Worm (Caenorhabditis elegans) whole organism, mixed stage, embryonic: ENCODE measurements around the gene cyp-33C6.

Experiments
- M03D4.4 ChIP-seq: sonication (generic microtip); optimal IDR thresholded peaks from 2 replicates; lab custom pipeline; 2017; ENCODE audit warnings: mild to moderate bottlenecking, missing genetic modification characterization, missing compliant biosample characterization
- bed-3 ChIP-seq: fragments of 200-800 bp; sonication (Bioruptor generic); optimal IDR thresholded peaks from 3 replicates; lab custom pipeline; 2018; ENCODE audit warnings: mild to moderate bottlenecking, missing genetic modification characterization, moderate library complexity, missing compliant biosample characterization
- ceh-39 ChIP-seq: fragments of 150-350 bp; optimal IDR thresholded peaks from 2 replicates; lab custom pipeline; 2014; ENCODE audit warnings: missing biosample characterization, missing genetic modification characterization
- ceh-43 ChIP-seq: fragments of 200-800 bp; sonication (Bioruptor generic); optimal IDR thresholded peaks from 2 replicates; lab custom pipeline; 2018; ENCODE audit warnings: mild to moderate bottlenecking, missing genetic modification characterization, moderate library complexity, missing compliant biosample characterization
- ceh-83 ChIP-seq: fragments of 200-800 bp; sonication (Bioruptor generic); optimal IDR thresholded peaks from 2 replicates; lab custom pipeline; 2018; ENCODE audit warnings: mild to moderate bottlenecking, missing genetic modification characterization, missing compliant biosample characterization
- ces-1 ChIP-seq: fragments of 150-350 bp; optimal IDR thresholded peaks from 2 replicates; lab custom pipeline; 2014; ENCODE audit warnings: missing biosample characterization, missing genetic modification reagents, missing genetic modification characterization
- cnd-1 ChIP-seq: fragments of 200-800 bp; sonication (Bioruptor generic); optimal IDR thresholded peaks from 2 replicates; lab custom pipeline; 2018; ENCODE audit warnings: mild to moderate bottlenecking, missing genetic modification characterization, missing compliant biosample characterization
- drap-1 ChIP-seq: fragments of 200-800 bp; sonication (Bioruptor generic); optimal IDR thresholded peaks from 3 replicates; lab custom pipeline; 2018; ENCODE audit warnings: mild to moderate bottlenecking, missing genetic modification characterization, missing compliant biosample characterization
- elt-1 ChIP-seq: sonication (generic microtip); optimal IDR thresholded peaks from 2 replicates; lab custom pipeline; 2017; ENCODE audit warnings: missing genetic modification characterization, mild to moderate bottlenecking, missing compliant biosample characterization, antibody characterized with exemption, moderate library complexity, borderline replicate concordance; ENCODE audit not compliant: insufficient read depth
- elt-3 ChIP-seq: fragments of 150-350 bp; optimal IDR thresholded peaks from 2 replicates; lab custom pipeline; 2014; ENCODE audit warnings: missing biosample characterization, missing genetic modification characterization
- ham-2 ChIP-seq: fragments of 200-800 bp; sonication (Bioruptor generic); optimal IDR thresholded peaks from 2 replicates; lab custom pipeline; 2018; ENCODE audit warnings: mild to moderate bottlenecking, missing genetic modification characterization, missing compliant biosample characterization
- hlh-1 ChIP-seq: fragments of 150-350 bp; optimal IDR thresholded peaks from 2 replicates; lab custom pipeline; 2014; ENCODE audit warnings: missing biosample characterization, missing genetic modification reagents, missing genetic modification characterization
- lin-13 ChIP-seq: fragments of 150-350 bp; optimal IDR thresholded peaks from 2 replicates; lab custom pipeline; 2014; ENCODE audit warnings: missing biosample characterization, missing genetic modification characterization
- lsy-2 ChIP-seq: fragments of 150-350 bp; optimal IDR thresholded peaks from 2 replicates; lab custom pipeline; 2014; ENCODE audit warnings: missing biosample characterization, missing genetic modification characterization
- mab-5 ChIP-seq: fragments of 150-350 bp; optimal IDR thresholded peaks from 2 replicates; lab custom pipeline; 2014; ENCODE audit warnings: missing biosample characterization, missing genetic modification characterization
- mep-1 ChIP-seq: fragments of 150-350 bp; optimal IDR thresholded peaks from 2 replicates; lab custom pipeline; 2017; ENCODE audit warnings: missing biosample characterization, missing genetic modification reagents, missing genetic modification characterization, inconsistent platforms
- mls-2 ChIP-seq: sonication (generic microtip); optimal IDR thresholded peaks from 2 replicates; lab custom pipeline; 2016; ENCODE audit warnings: mild to moderate bottlenecking, missing genetic modification characterization, moderate library complexity, missing compliant biosample characterization
- nhr-12 ChIP-seq: fragments of 150-350 bp; optimal IDR thresholded peaks from 2 replicates; lab custom pipeline; 2014; ENCODE audit warnings: missing biosample characterization, missing genetic modification characterization
- nhr-2 ChIP-seq: fragments of 150-350 bp; optimal IDR thresholded peaks from 2 replicates; lab custom pipeline; 2014; ENCODE audit warnings: missing biosample characterization, missing genetic modification characterization
- nhr-237 ChIP-seq: fragments of 150-350 bp; optimal IDR thresholded peaks from 2 replicates; lab custom pipeline; 2014; ENCODE audit warnings: missing biosample characterization, missing genetic modification characterization
- nhr-28 ChIP-seq: fragments of 150-350 bp; optimal IDR thresholded peaks from 2 replicates; lab custom pipeline; 2014; ENCODE audit warnings: missing biosample characterization, missing genetic modification characterization
- nhr-76 ChIP-seq: sonication (generic microtip); optimal IDR thresholded peaks from 2 replicates; lab custom pipeline; 2017; ENCODE audit warnings: missing biosample characterization, missing genetic modification characterization
- pha-4 ChIP-seq: fragments of 150-350 bp; optimal IDR thresholded peaks from 2 replicates; lab custom pipeline; 2018; ENCODE audit warnings: missing biosample characterization, missing genetic modification reagents, missing genetic modification characterization
- sem-2 ChIP-seq: fragments of 200-800 bp; sonication (Bioruptor generic); optimal IDR thresholded peaks from 2 replicates; lab custom pipeline; 2018; ENCODE audit warnings: mild to moderate bottlenecking, missing genetic modification characterization, missing compliant biosample characterization
- sptf-1 ChIP-seq: sonication (generic microtip); optimal IDR thresholded peaks from 2 replicates; lab custom pipeline; 2017; ENCODE audit warnings: mild to moderate bottlenecking, missing genetic modification characterization, moderate library complexity, missing compliant biosample characterization
- tbx-8 ChIP-seq: fragments of 200-800 bp; sonication (Bioruptor generic); optimal IDR thresholded peaks from 2 replicates; lab custom pipeline; 2018; ENCODE audit warnings: mild to moderate bottlenecking, missing genetic modification characterization, moderate library complexity, missing compliant biosample characterization
- unc-120 ChIP-seq: sonication (generic microtip); optimal IDR thresholded peaks from 2 replicates; lab custom pipeline; 2017; ENCODE audit warnings: missing genetic modification characterization, missing compliant biosample characterization; ENCODE audit not compliant: poor library complexity, severe bottlenecking
- unc-39 ChIP-seq: fragments of 150-350 bp; optimal IDR thresholded peaks from 2 replicates; lab custom pipeline; 2014; ENCODE audit warnings: missing biosample characterization, missing genetic modification characterization
- unc-62 ChIP-seq: fragments of 150-350 bp; optimal IDR thresholded peaks from 2 replicates; lab custom pipeline; 2014; ENCODE audit warnings: missing biosample characterization, missing genetic modification reagents, missing genetic modification characterization
- zip-8 ChIP-seq: fragments of 150-350 bp; optimal IDR thresholded peaks from 2 replicates; lab custom pipeline; 2014; ENCODE audit warnings: missing biosample characterization, missing genetic modification characterization
- ztf-11 ChIP-seq: fragments of 150-350 bp; optimal IDR thresholded peaks from 2 replicates; lab custom pipeline; 2014; ENCODE audit warnings: missing biosample characterization, missing genetic modification characterization

cyp-33C6 gene

DNA sequence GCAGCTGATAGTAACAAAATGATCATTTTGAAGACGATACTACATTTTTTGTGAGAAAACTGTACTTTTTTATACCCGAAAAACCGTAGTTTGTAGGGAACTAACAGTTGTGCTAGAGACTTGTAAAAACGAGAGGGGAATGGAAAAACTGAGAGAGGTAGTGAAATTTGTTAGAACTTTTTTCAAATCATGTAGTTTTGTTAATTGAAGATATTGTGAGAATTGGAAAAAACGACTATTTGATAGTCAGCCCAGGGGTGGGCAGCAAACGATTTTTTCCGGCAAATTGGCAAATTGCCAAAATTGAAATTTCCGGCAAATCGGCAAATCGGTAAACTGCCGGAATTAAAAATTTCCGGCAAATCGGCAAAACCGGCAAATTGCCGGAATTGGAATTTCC, at the start of gene cyp-33C6:
Gene cyp-33C6 (minus strand): TSS at position 101 of the 400 bp plus-strand sequence.
- no peak for TF ChIP-seq sem-2 (GFP tag; lab: Kevin White, UChicago)
- TF ChIP-seq nhr-76 (tag; lab: Kevin White, UChicago): no peak
- TF ChIP-seq ztf-11 (tag; lab: Kevin White, UChicago): no peak
- TF ChIP-seq nhr-237 (tag; lab: Kevin White, UChicago): no peak
- TF ChIP-seq nhr-2 (tag; lab: Kevin White, UChicago): no peak
- TF ChIP-seq M03D4.4 (tag; lab: Kevin White, UChicago): no peak
- TF ChIP-seq elt-1 (tag; lab: Kevin White, UChicago): no peak
- no peak for TF ChIP-seq hlh-1 (tag; lab: Kevin White, UChicago)

DNA sequence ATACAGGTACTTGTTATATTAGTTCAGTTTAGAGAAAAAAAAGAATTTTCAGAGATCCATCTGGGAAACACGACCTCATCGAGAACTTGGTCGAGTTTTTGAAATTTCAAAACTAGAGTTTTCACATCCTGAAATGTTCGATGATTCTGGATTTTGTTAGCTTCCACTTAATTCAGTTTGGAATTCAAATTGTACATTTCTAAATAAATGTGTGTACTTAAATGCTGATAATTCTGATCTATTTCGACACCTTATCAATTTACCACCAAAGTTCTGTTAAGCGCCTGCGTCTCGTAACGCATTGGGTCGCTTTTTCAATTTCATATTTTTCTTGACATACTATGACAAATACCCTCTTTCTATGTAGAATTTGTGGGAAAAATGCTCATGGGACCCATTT, 45.4 kb upstream of the cyp-33C6 start, which contains the start of gene nhr-226:
Gene nhr-226 (plus strand): TSS at position 301 of the 400 bp plus-strand sequence.
- no peak for TF ChIP-seq ceh-83 (GFP tag; lab: Kevin White, UChicago)
- no peak for TF ChIP-seq pha-4
- TF ChIP-seq mls-2 (tag; lab: Kevin White, UChicago): no peak
- no peak for TF ChIP-seq ces-1 (GFP tag; lab: Kevin White, UChicago)
- no peak for TF ChIP-seq ztf-11 (tag; lab: Kevin White, UChicago)
- no peak for TF ChIP-seq zip-8
- no peak for TF ChIP-seq mab-5
- no peak for TF ChIP-seq drap-1 (GFP tag; lab: Kevin White, UChicago)
- no peak for TF ChIP-seq elt-3 (tag; lab: Kevin White, UChicago)
- no peak for TF ChIP-seq nhr-76 (tag; lab: Kevin White, UChicago)
- TF ChIP-seq tbx-8: no peak
- TF ChIP-seq cnd-1 (tag; lab: Kevin White, UChicago): no peak
- TF ChIP-seq elt-1 (tag; lab: Kevin White, UChicago): no peak
- no peak for TF ChIP-seq unc-39
- no peak for TF ChIP-seq nhr-12 (tag; lab: Kevin White, UChicago)
- no peak for TF ChIP-seq ceh-39 (tag; lab: Kevin White, UChicago)
- TF ChIP-seq nhr-28 (tag; lab: Kevin White, UChicago): no peak
- TF ChIP-seq nhr-237 (tag; lab: Kevin White, UChicago): no peak

DNA sequence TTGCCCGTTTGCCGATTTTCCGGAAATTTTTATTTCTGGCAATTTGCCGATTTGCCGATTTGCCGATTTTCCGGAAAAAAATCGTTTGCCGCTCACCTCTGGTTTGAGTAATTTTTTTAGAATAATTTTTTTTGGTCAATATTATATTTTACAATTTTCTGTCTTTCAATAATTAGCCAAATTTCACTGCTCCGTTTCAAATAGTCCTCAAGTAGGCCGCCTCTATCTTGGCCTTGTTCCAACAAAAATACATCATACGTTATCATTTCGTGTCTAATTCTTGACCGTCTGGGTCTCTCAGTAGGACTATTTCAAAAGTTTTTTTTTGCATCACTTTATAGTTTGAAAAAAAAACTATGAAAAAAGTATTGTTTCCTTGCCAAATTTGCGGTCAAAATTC, 43.0 kb upstream of the cyp-33C6 start, which contains the start of gene nhr-115:
Gene nhr-115 (plus strand): TSS at position 301 of the 400 bp plus-strand sequence.
- TF ChIP-seq bed-3: no peak
- no peak for TF ChIP-seq ceh-83 (GFP tag; lab: Kevin White, UChicago)
- TF ChIP-seq unc-62 (GFP tag; lab: Kevin White, UChicago): no peak
- TF ChIP-seq lin-13 (tag; lab: Kevin White, UChicago): no peak
- no peak for TF ChIP-seq unc-39
- TF ChIP-seq ceh-43 (GFP tag; lab: Kevin White, UChicago): no peak
- TF ChIP-seq, all 35 proteins: peak for 0

DNA sequence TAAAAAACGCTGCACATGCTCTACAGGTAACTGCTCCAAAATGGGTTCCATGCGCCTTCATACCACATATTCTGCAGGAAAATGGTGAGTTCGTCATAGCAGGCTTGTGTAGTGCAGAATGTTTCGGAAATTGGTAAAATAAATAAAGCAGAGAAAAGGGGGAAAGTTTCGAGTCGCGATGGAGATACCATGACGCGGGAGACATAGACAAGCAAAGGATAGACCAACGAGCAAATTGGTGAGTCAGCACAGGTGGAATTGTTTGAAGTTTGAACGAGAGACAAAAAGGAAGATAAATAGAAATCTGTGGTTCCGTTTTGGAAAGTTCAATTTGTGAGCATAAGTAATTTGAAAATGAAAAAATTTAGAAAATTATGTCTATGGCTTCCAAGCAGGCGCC, 41.1 kb upstream of the cyp-33C6 start, which contains the start of gene nhr-225:
Gene nhr-225 (minus strand): TSS at position 146 of the 400 bp plus-strand sequence.
- TF ChIP-seq sem-2 (GFP tag; lab: Kevin White, UChicago) (no peak), ztf-11 (tag; lab: Kevin White, UChicago) (no peak), mab-5 (no peak), ceh-39 (tag; lab: Kevin White, UChicago) (no peak), ceh-83 (GFP tag; lab: Kevin White, UChicago) (no peak), tbx-8 (no peak), bed-3 (no peak), nhr-28 (tag; lab: Kevin White, UChicago) (no peak), lsy-2 (tag; lab: Kevin White, UChicago) (no peak), ham-2 (GFP tag; lab: Kevin White, UChicago) (no peak), sptf-1 (tag; lab: Kevin White, UChicago) (no peak)

DNA sequence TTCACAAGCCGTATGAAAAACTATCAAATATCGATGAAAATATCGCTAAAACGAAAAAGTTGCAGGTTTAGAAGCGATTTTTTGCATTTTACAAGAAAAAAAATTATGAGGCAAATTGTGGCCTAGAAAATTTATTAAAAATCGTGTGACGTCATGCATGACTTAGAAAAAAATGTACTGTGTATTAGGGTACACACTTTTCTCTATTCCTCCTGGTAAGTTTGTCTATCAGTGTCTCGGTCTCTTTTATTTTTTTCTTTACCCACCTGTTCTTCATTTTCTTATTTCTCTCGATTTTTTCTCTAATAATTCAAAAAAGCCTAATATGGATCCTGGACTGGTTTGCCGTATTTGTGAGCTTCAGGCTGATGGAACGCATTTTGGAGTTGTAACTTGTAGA, 35.9 kb upstream of the cyp-33C6 start, which contains the start of gene nhr-227:
Gene nhr-227 (plus strand): TSS at position 326 of the 400 bp plus-strand sequence.
- TF ChIP-seq mab-5: no peak

DNA sequence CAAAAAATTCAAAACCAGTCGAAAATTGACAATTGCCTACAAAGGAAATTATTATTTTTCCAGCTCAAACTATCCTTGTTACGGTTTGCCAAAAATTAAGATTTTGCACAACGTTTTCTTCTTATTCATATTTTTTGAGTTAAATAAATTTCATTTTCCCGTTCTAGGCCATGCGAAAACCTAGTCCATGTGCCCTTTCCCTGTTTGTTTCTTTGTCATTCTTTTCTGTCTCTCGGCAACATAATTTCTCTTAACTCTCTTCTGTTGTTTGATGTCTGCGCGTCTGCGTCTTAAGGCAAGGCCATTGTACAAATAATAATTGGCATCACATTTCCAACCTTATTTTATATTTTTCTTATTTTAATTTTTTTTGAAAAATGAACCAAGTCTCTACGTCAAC, 32.3 kb upstream of the cyp-33C6 start, which contains the start of gene nhr-228:
Gene nhr-228 (plus strand): TSS at position 261 of the 400 bp plus-strand sequence.
- TF ChIP-seq unc-120 (tag; lab: Kevin White, UChicago) (no peak), bed-3 (no peak), pha-4 (peak; percentile 14), mep-1 (tag; lab: Kevin White, UChicago) (peak; percentile 40), ceh-83 (GFP tag; lab: Kevin White, UChicago) (peak; percentile 3), ces-1 (GFP tag; lab: Kevin White, UChicago) (peak; percentile 43), nhr-237 (tag; lab: Kevin White, UChicago) (peak; percentile 34)
